Fruit fly (Drosophila melanogaster) ovary, adult (tissue): ENCODE results near the gene csw.

Source experiments
- CG17801 ChIP-seq: fragments of 200-800 bp; optimal IDR thresholded peaks from 2 replicates; lab custom pipeline; 2019; ENCODE audit warnings: missing biosample characterization, mild to moderate bottlenecking, missing genetic modification characterization, moderate library complexity; ENCODE audit not compliant: partially characterized antibody

Gene csw

dm6 chrX:2158668-2159163 is 64.7 kb downstream of the csw start, which contains the start of gene wapl:
Gene wapl, minus strand, starts transcription at chrX:2158983.
- TF ChIP-seq CG17801, result peak; percentile 52

DNA sequence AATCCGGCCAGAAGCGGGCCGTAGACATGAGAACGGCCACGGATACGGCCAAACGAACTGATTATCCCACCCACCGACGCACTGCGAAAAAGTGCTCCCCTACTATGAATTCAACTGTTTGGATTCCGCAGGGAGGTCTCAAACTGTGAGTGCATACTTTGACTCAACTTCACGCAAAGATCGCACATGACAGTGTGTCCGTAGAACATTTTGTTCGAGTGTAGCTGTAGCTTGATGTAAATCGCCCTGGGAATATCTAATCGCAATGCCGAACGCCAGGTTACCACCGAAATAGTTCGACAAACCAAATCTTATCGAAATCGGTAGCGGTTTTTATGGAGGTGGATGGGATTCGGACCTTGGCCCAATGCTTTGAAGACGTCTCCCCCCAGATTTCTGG is 67.0 kb downstream of the csw start:
- TF ChIP-seq CG17801, result no peak

DNA sequence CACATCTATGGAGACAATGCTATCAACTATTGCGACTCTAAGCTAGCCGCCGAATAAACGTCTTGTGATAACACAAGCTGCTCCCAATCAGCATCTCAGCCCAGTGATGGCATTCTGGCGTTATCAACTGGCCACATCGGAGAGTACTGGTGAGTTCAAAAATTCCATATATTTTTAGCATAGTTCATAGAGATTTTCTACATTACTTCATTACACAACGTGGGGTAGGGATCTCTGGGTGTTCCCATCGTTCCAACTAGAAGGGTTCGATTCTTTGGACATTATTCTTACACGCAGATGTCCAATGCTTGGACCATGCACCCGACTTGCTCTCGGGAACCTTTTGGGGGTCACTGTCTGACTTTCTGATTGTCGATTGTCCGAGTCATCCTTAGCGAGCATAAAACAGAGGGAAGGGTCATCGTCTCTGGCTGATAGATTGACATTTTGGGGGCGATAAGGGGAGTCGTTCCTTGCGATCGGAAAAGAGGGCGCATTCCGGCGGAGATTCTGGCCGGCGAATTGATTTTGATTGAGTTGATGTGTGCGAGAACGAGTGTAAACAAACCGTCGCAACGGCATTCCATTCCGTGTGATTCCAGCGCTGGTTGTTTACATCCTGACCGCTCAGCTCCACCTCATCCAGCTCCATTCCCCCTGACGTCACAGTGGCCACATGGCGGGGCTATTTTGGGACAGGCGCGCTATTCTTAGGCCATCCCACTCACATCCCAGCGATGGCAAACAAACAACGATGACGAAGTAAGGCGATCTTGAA is 68.3 kb downstream of the csw start, which contains the start of the genes Cyp4d1 and CG3630:
Gene Cyp4d1 (minus strand): TSS at position 51 of the 778 bp plus-strand sequence.
Gene CG3630 (plus strand): TSS at position 67 of the 778 bp plus-strand sequence.
- TF ChIP-seq CG17801, result no peak

dm6 chrX:2163358-2163757 is 69.3 kb downstream of the csw start:
- no peak for TF ChIP-seq CG17801
